Fruit fly (Drosophila melanogaster) ovary, adult (tissue): ENCODE measurements around the gene lectin-33A.
A peak's percentile ranks its signal among the peaks of the same experiment; 100 is the strongest.

Experiments used
- CG17801 ChIP-seq: fragments of 200-800 bp; optimal IDR thresholded peaks from 2 replicates; lab custom pipeline; 2019; ENCODE audit warnings: missing biosample characterization, mild to moderate bottlenecking, missing genetic modification characterization, moderate library complexity; ENCODE audit not compliant: partially characterized antibody

The lectin-33A gene

DNA sequence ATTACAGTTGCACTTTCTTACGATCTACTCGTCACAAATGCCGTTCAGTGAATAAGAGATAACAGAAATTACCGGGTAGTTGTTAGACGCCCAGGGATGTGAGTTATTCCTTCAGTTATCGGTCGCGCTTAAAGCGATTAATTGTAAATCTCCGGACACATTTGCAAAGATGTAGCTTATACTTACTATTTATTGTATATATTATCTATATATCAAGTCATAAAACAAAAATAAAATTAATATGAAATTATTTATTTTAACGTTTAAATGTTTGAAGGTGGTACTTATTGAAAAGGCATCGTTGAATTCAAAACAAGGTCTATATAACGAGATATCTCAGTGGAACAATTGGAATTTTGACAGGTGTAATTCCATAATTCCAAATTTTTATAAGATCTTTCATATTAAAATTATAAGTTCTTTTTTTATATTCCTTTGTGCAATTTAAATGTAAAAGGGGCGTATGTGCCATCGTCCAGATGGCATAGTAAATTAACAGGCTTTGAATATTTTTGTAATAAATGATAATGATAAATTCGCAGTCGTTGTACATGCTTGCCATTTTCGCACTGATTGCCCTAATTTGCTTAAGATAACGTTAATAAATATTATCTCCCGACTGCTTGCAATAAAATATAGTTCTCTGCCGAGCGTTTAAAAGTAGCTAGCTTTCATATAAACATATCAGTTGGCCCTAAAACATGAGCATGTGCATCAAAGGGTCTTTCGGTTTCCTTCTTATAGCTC, at the start of gene lectin-33A, which contains the start of gene aub:
TSS of gene lectin-33A (plus strand) at position 697 of the 747 bp plus-strand sequence.
TSS of gene aub (minus strand) at position 101 of the 747 bp plus-strand sequence.
- no peak for TF ChIP-seq CG17801 (GFP tag; lab: Kevin White, UChicago)

DNA sequence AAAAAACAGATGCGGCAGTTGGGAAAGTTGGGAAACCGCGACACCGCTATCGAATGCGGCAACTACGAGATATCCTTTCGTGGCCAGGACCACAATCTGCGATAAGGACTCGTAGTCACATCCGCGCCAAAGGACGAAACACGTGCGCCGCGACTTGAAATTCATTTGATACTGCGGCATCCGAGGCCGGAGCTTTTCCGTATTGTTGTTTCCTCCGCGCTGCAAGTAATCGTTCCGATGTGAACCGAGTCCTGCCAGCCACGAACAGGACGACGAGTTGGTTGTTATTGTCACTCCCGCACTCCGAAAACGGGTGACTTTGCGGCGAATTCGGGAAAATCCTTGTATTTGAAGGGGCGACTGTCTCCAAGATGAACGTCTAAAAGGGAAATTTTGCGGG, 37.9 kb upstream of the lectin-33A start, which contains the start of gene dpr2:
TSS of gene dpr2 (minus strand) at position 175 of the 400 bp plus-strand sequence.
- TF ChIP-seq CG17801 (GFP tag; lab: Kevin White, UChicago), result no peak

DNA sequence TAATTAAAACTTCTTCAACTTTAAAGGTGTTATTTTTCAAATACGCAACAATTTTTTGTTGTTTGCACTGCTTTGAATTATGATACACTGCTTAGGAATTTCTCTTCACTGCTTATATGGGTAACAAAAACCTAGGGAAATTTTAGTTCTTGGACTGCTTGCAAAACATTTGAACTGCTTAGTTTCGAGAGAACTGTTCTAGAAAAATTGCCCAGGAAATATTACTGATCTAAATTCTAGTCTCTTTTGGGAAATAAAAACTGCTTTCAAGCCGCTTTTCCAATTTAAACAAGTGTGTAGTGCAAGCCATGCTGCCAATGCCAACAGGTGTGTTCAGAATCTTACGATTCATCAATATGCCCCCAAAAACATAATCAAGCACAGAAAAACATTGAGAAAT, 37.4 kb upstream of the lectin-33A start:
- no peak for TF ChIP-seq CG17801 (GFP tag; lab: Kevin White, UChicago)

DNA sequence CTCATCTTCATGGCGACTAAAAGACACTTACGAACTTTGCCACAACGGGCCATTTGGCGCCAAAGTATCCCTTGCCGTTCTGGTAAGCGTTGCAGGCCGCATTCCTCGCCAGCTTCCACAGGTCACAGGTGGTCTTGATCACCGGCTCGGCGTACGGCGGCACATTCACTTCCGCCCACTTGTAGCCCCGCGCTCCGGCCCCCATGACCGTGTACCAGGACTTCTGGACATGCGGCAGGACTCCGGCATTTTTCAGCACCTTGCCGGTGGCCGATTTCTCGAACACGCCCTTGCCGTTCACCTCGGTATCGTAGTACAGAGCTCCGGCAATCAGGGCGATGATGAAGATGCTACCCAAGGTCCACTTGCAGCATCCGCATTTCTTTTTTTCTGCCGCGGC, 35.9 kb upstream of the lectin-33A start:
- TF ChIP-seq CG17801 (GFP tag; lab: Kevin White, UChicago), result no peak

DNA sequence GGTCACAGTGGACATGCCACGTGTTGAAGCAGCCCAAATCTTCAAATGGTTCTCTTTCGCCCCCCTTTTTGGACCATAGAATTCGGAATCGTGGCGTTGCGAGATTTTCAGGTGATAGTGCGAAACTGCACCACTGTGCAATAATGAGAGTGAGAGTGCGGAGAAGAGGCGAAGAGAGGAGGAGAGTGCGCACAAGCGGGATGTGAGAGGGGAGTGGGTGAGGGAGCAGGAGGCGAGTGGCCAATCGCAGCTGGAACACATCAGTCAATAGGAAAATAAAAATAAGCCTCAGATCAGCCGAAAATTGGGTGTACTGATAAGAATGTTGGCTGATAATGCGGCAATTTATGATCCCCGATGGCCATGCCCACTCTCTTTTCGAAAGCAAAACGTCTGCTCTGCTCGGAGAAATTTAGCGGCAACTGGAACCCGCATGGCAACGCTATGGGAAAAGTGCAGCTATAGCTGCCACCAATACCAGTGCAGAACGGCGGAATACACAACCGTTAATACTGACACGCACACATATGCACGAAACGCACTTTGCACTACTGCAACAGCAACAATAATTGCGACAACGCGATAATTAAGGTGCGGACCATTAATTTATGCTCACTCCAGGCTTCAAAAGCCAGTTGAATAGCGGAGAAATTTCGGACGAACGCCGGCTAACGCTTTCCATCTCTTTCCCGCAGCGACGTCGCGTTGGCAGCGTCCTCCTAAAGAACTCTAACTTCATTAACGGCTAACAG, 34.4 kb upstream of the lectin-33A start:
- peak; percentile 22 for TF ChIP-seq CG17801 (GFP tag; lab: Kevin White, UChicago)

DNA sequence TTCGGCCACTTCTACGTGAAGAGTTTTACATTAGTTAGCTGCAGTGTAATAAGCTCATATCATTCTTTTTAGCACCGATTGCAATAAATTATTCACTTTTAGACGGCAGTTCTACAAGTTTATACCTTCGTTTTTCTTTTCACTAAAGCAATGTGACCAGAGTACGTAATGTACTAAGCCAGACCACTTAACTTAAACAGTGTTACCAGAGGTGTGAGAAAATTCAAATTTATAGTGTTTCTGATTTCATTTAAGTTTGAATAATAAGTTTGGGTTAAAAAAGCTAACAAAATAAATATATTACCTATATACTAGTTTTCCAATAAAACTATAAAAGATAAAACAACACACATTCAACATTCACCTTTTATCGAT, 33.9 kb upstream of the lectin-33A start:
- no peak for TF ChIP-seq CG17801 (GFP tag; lab: Kevin White, UChicago)

DNA sequence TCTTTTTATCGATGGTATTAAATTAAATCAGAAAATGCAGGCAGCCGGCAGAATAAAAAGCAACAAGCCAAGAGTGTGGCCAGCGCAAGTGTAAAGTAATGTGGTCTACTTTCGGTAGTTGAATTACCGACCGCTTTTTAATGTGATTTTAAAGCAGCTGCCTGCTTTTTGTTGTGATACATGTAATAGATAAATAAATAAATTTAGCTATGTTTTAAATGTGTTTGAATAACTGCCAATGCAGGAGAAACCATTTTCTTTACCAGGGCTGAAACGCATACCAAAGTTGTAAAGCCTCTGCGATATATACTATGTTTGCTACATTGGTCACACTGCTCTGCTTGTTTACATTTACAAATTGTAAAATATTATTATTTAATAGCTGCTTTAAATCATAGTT, 31.7 kb upstream of the lectin-33A start, which contains the start of the genes Tmem214 and YL-1:
TSS of gene Tmem214 (minus strand) at position 142 of the 400 bp plus-strand sequence.
TSS of gene YL-1 (plus strand) at position 310 of the 400 bp plus-strand sequence.
- TF ChIP-seq CG17801 (GFP tag; lab: Kevin White, UChicago), result peak; percentile 43

DNA sequence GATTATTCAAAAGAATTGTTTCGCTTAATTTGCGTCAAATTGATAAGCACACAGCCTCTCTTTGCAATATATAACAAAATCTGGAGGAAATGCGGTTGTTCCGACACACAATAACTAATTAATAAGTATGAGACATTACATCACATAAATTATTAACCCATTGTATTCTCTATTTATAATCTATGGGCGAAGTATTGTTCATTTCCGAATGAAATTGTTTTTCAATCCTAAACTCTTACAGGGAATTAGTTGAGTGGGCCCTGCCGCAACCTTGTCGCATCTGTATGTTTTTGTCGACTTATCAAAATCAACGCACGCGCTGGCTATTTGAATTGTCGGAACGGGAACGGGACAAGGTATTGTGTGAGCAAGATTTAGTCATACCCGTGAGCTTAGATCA, 29.6 kb upstream of the lectin-33A start, which contains the start of gene CG16743:
TSS of gene CG16743 (plus strand) at position 57 of the 400 bp plus-strand sequence.
- TF ChIP-seq CG17801 (GFP tag; lab: Kevin White, UChicago), result no peak

DNA sequence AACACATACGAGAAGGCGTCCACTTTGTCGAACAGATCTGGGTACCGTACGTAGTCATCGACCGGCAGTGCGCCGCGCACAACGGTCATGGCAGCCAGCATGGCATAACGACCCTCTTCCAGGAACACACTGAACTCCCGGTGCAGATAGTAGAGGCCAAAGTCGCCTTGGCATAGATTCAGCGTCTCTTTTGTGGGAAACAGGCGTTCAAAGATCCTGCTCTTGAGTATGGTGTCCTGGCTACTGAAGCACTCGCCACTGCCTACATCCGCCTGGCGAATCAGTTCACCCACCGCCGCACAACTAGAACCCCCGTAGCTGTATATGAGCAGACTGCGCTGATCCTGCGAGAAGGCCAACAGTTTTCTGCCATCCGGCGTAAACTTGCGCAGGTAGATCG, 27.2 kb upstream of the lectin-33A start:
- no peak for TF ChIP-seq CG17801 (GFP tag; lab: Kevin White, UChicago)

DNA sequence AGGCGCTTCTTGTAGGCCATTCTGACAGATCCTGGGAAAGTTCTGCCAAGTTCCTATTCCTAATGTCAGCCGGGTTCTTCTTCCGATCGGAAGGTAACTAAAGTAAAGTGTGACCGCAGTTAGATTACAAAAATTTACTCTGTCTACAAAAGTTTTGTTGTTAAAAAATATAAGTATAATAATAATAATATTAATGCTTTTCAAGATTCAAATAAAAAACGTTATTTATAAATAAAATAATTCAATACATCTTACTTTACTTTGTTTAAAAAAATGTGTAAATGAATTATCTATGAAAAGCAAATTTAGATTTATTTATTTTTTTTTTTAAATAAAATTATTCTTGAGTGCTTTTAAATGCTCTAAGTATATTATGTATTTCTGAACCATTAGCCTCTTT, 26.7 kb upstream of the lectin-33A start, which contains the start of gene abo:
TSS of gene abo (minus strand) at position 101 of the 400 bp plus-strand sequence.
- no peak for TF ChIP-seq CG17801 (GFP tag; lab: Kevin White, UChicago)

DNA sequence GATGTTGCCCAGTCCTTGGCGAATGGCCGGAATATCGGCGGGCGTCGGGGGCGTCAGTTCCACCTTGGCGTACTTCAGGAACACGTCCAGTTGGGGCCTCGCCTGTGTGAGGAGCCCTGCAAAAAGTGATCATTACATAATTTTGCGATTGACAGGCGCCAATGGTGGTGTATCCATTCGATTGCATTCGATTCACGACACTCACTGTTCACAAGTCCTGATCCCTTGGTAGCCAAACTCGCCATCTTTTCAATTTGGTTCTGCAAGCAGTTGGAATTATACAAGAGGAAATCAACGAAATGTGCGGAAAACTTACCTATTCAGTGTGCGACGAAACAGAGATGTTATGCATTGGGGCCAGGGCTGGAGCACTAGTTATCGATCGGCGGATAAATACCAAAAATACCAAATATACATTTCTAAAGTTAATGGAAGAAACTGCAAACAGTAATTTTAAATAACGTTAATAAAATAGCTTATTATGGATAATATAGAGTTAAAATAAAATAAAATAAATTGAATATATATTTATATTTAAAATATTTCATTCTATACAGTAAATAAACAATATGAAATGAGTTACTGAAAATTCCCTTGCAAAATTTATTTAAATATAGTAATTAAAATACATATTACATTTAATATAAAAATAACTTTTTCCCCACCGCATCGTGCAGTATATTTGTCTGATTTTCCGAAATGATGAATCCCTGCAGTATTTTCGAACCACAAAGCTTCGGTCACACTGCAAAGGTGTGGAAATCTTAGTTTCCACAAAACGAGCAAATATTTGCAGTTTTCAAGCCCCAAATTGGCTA, 25.6 kb upstream of the lectin-33A start, which contains the start of the genes ATPsynG and SCAR:
TSS of gene ATPsynG (minus strand) at position 354 of the 818 bp plus-strand sequence.
TSS of gene SCAR (plus strand) at position 727 of the 818 bp plus-strand sequence.
- no peak for TF ChIP-seq CG17801 (GFP tag; lab: Kevin White, UChicago)

DNA sequence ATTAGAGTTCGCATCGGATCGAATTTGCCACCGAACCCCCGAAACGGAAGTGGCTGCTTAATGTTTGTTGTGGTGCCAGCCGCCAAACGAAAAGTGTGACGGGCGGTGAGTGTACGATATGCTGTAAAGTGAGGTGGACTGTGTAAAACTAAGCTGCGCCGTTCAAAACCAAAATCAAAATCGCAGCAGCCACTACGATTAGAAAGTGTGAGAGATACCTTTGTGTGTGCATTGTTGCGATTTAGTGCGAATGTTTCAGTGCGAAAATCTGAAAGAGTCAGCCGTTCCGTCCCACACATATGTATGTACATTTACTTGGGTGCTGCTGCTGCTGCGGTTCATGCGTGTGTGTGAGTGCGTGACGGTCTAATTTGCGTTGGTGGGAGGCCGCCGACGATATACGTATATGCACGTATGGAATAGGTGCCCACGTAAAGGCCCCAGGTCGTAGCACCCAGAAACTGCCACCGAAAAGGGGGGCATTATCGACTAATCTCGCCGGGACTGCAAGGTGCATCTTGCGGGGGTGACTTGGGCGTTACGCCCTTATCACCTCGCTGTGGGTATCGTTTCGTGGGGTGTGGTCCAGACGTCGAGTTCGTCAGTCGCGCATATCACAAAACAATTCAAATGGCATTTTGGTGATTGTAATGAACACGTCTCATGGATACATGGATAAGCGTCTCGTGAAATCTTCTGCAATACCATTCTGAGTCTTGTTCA, 24.8 kb upstream of the lectin-33A start:
- TF ChIP-seq CG17801 (GFP tag; lab: Kevin White, UChicago), result peak; percentile 1

DNA sequence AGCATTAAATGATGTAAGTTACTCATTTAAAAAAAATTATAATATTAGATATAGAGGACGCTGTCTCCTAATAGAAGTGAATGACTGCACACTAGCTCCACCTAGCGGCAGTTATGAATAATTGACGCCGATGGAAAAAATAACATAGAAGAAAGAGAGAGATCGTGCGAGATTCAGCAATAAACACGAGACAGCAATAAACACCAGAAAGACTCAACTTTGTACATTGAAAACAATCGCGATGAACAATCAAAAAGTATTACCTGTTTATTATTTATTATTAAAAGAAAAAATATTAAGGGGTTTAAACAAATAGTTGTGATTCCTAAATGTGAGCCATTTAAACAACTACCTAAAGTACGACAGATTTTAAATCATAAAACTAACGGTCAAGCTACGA, 15.7 kb upstream of the lectin-33A start:
- peak; percentile 54 for TF ChIP-seq CG17801 (GFP tag; lab: Kevin White, UChicago)
